Fruit fly (Drosophila melanogaster) whole organism, pupa: Measurements from ENCODE around the gene Cyt-c1L.

ENCODE experiments used
- CG10348 ChIP-seq: fragments of 200-800 bp; sonication (Bioruptor generic); IDR thresholded peaks from 2 replicates; pipeline ENCODE4 v1.3.6; 2022; ENCODE audit warnings: missing biosample characterization, missing genetic modification characterization
- CG12605 ChIP-seq: fragments of 200-800 bp; sonication (Bioruptor generic); IDR thresholded peaks from 2 replicates; pipeline ENCODE4 v1.3.6; 2022; ENCODE audit warnings: missing biosample characterization, missing genetic modification characterization
- CG13204 ChIP-seq: fragments of 200-800 bp; sonication (Bioruptor generic); optimal IDR thresholded peaks from 2 replicates; lab custom pipeline; 2018; ENCODE audit warnings: missing biosample characterization, mild to moderate bottlenecking, missing genetic modification characterization, moderate library complexity
- CG14655 ChIP-seq: fragments of 200-800 bp; sonication (Bioruptor generic); optimal IDR thresholded peaks from 3 replicates; lab custom pipeline; 2017; ENCODE audit warnings: mild to moderate bottlenecking, missing biosample characterization, missing genetic modification reagents, missing genetic modification characterization
- CG15710 ChIP-seq: fragments of 200-800 bp; sonication (Bioruptor generic); optimal IDR thresholded peaks from 2 replicates; lab custom pipeline; 2018; ENCODE audit warnings: missing biosample characterization, mild to moderate bottlenecking, missing genetic modification characterization, moderate library complexity
- CG17806 ChIP-seq: fragments of 200-800 bp; sonication (Bioruptor generic); optimal IDR thresholded peaks from 2 replicates; lab custom pipeline; 2018; ENCODE audit warnings: missing biosample characterization, mild to moderate bottlenecking, missing genetic modification characterization, moderate library complexity
- CG32121 ChIP-seq: fragments of 200-800 bp; sonication (Bioruptor generic); IDR thresholded peaks from 2 replicates; pipeline ENCODE4 v1.3.6; 2022; ENCODE audit warnings: missing biosample characterization, missing genetic modification characterization
- CG34367 ChIP-seq: fragments of 200-800 bp; sonication (Bioruptor generic); optimal IDR thresholded peaks from 2 replicates; lab custom pipeline; 2018; ENCODE audit warnings: missing biosample characterization, mild to moderate bottlenecking, missing genetic modification characterization
- CG4496 ChIP-seq: fragments of 200-800 bp; sonication (Bioruptor generic); IDR thresholded peaks from 3 replicates; pipeline ENCODE4 v1.3.6; 2022; ENCODE audit warnings: missing biosample characterization, missing genetic modification characterization
- CG8159 ChIP-seq: fragments of 200-800 bp; sonication (Bioruptor generic); optimal IDR thresholded peaks from 3 replicates; lab custom pipeline; 2018; ENCODE audit warnings: missing biosample characterization, mild to moderate bottlenecking, missing genetic modification characterization, moderate library complexity
- CG8301 ChIP-seq: fragments of 200-800 bp; sonication (Bioruptor generic); optimal IDR thresholded peaks from 2 replicates; lab custom pipeline; 2018; ENCODE audit warnings: missing biosample characterization, mild to moderate bottlenecking, missing genetic modification characterization
- CG9948 ChIP-seq: fragments of 200-800 bp; sonication (Bioruptor generic); optimal IDR thresholded peaks from 2 replicates; lab custom pipeline; 2018; ENCODE audit warnings: missing biosample characterization, mild to moderate bottlenecking, missing genetic modification characterization, moderate library complexity
- D1 ChIP-seq: fragments of 200-800 bp; sonication (Bioruptor generic); optimal IDR thresholded peaks from 2 replicates; lab custom pipeline; 2018; ENCODE audit warnings: missing biosample characterization, mild to moderate bottlenecking, missing genetic modification characterization, moderate library complexity
- EcR ChIP-seq: fragments of 200-800 bp; sonication (Bioruptor generic); optimal IDR thresholded peaks from 3 replicates; lab custom pipeline; 2019; ENCODE audit warnings: missing biosample characterization, missing genetic modification characterization, mild to moderate bottlenecking, moderate library complexity, missing genetic modification reagents
- Ets98B ChIP-seq: fragments of 200-800 bp; sonication (Bioruptor generic); IDR thresholded peaks from 2 replicates; pipeline ENCODE4 v1.3.6; 2022; ENCODE audit warnings: missing biosample characterization, missing genetic modification characterization
- Pif1A ChIP-seq: fragments of 200-800 bp; sonication (Bioruptor generic); optimal IDR thresholded peaks from 3 replicates; lab custom pipeline; 2016; ENCODE audit warnings: missing biosample characterization, missing genetic modification characterization
- Pif1B ChIP-seq: fragments of 200-800 bp; sonication (Bioruptor generic); optimal IDR thresholded peaks from 3 replicates; lab custom pipeline; 2016; ENCODE audit warnings: missing biosample characterization, missing genetic modification characterization
- Snoo ChIP-seq: fragments of 200-800 bp; sonication (Bioruptor generic); optimal IDR thresholded peaks from 3 replicates; lab custom pipeline; 2017; ENCODE audit warnings: missing biosample characterization, mild to moderate bottlenecking, missing genetic modification characterization, inconsistent platforms
- fd96Ca ChIP-seq: fragments of 200-800 bp; sonication (Bioruptor generic); IDR thresholded peaks from 3 replicates; pipeline ENCODE4 v1.3.6; 2022; ENCODE audit warnings: missing biosample characterization, missing genetic modification characterization
- gl ChIP-seq: fragments of 200-800 bp; sonication (Bioruptor generic); optimal IDR thresholded peaks from 2 replicates; lab custom pipeline; 2018; ENCODE audit warnings: missing biosample characterization, mild to moderate bottlenecking, missing genetic modification characterization
- rn ChIP-seq: fragments of 200-800 bp; sonication (Bioruptor generic); IDR thresholded peaks from 2 replicates; pipeline ENCODE4 v1.3.6; 2022; ENCODE audit warnings: missing biosample characterization, missing genetic modification characterization

Gene Cyt-c1L

dm6 chr3R:29214982-29215533 is 11.1 kb upstream of the Cyt-c1L start:
- TF ChIP-seq CG8301 (tag; lab: Kevin White, UChicago) (peak; percentile 32), CG9948 (tag; lab: Kevin White, UChicago) (peak; percentile 32), CG17806 (tag; lab: Kevin White, UChicago) (peak; percentile 22), EcR (GFP tag; lab: Kevin White, UChicago) (peak; percentile 34), fd96Ca (peak; percentile 57; the same call in 2 of the 3 replicates), Snoo (tag; lab: Kevin White, UChicago) (no peak), CG14655 (peak; percentile 47), Pif1A (peak; percentile 21), CG34367 (peak; percentile 47), CG10348 (no peak), CG4496 (GFP tag; lab: Robert Waterston, UW) (peak; percentile 79), CG13204 (GFP tag; lab: Kevin White, UChicago) (peak; percentile 70), Ets98B (peak; percentile 50), CG12605 (GFP tag; lab: Robert Waterston, UW) (peak; percentile 75), rn (GFP tag; lab: Robert Waterston, UW) (no peak), Pif1B (peak; percentile 68), CG32121 (GFP tag; lab: Robert Waterston, UW) (0 out of 2 replicates have a peak, but pooled peaks have one; percentile 12), D1 (tag; lab: Kevin White, UChicago) (no peak), CG15710 (peak; percentile 36), CG8159 (tag; lab: Kevin White, UChicago) (peak; percentile 52), gl (tag; lab: Kevin White, UChicago) (peak; percentile 80)

- peak; percentile 100 for TF ChIP-seq fd96Ca
- peak; percentile 100 for TF ChIP-seq CG15710
- TF ChIP-seq rn (GFP tag; lab: Robert Waterston, UW) = peak; percentile 99
- TF ChIP-seq CG13204 (GFP tag; lab: Kevin White, UChicago) = peak; percentile 99
- peak; percentile 100 for TF ChIP-seq CG8159 (tag; lab: Kevin White, UChicago)
- peak; percentile 100 for TF ChIP-seq CG17806 (tag; lab: Kevin White, UChicago)
- TF ChIP-seq gl (tag; lab: Kevin White, UChicago) = peak; percentile 99
- peak; percentile 100 for TF ChIP-seq Pif1A
- peak; percentile 99 for TF ChIP-seq CG9948 (tag; lab: Kevin White, UChicago)
- peak; percentile 100 for TF ChIP-seq Snoo (tag; lab: Kevin White, UChicago)
- TF ChIP-seq CG12605 (GFP tag; lab: Robert Waterston, UW) = peak; percentile 100
- peak; percentile 100 for TF ChIP-seq CG8301 (tag; lab: Kevin White, UChicago)
- peak; percentile 96 for TF ChIP-seq CG10348
- TF ChIP-seq Ets98B = peak; percentile 100
- peak; percentile 99 for TF ChIP-seq EcR (GFP tag; lab: Kevin White, UChicago)
- peak; percentile 100 for TF ChIP-seq Pif1B
- TF ChIP-seq CG14655 = peak; percentile 100
- TF ChIP-seq D1 (tag; lab: Kevin White, UChicago) = peak; percentile 99
- peak; percentile 100 for TF ChIP-seq CG32121 (GFP tag; lab: Robert Waterston, UW)
- TF ChIP-seq CG4496 (GFP tag; lab: Robert Waterston, UW) = peak; percentile 100
- peak; percentile 100 for TF ChIP-seq CG34367
Observed at dm6 chr3R:29214262-29214661, 10.3 kb upstream of the Cyt-c1L start.

dm6 chr3R:29213416-29213815 is 9.5 kb upstream of the Cyt-c1L start:
- TF ChIP-seq CG15710 (no peak), fd96Ca (no peak)

- no peak for TF ChIP-seq CG13204 (GFP tag; lab: Kevin White, UChicago)
- no peak for TF ChIP-seq Snoo (tag; lab: Kevin White, UChicago)
- TF ChIP-seq gl (tag; lab: Kevin White, UChicago) = no peak
- TF ChIP-seq Ets98B = no peak
- no peak for TF ChIP-seq CG32121 (GFP tag; lab: Robert Waterston, UW)
- TF ChIP-seq fd96Ca = no peak
- TF ChIP-seq EcR (GFP tag; lab: Kevin White, UChicago) = no peak
- TF ChIP-seq Pif1B = no peak
- TF ChIP-seq CG14655 = no peak
- no peak for TF ChIP-seq Pif1A
- no peak for TF ChIP-seq CG17806 (tag; lab: Kevin White, UChicago)
- TF ChIP-seq CG12605 (GFP tag; lab: Robert Waterston, UW) = no peak
- no peak for TF ChIP-seq CG10348
- no peak for TF ChIP-seq D1 (tag; lab: Kevin White, UChicago)
- no peak for TF ChIP-seq CG15710
- no peak for TF ChIP-seq CG8159 (tag; lab: Kevin White, UChicago)
- no peak for TF ChIP-seq CG8301 (tag; lab: Kevin White, UChicago)
- TF ChIP-seq rn (GFP tag; lab: Robert Waterston, UW) = no peak
Observed at dm6 chr3R:29212534-29212933, 8.6 kb upstream of the Cyt-c1L start.

dm6 chr3R:29211702-29212101 is 7.8 kb upstream of the Cyt-c1L start:
- TF ChIP-seq CG4496 (GFP tag; lab: Robert Waterston, UW) (peak; percentile 60; the same call in 2 of the 3 replicates), Pif1B (peak; percentile 19), CG17806 (tag; lab: Kevin White, UChicago) (peak; percentile 19), CG15710 (no peak), CG8159 (tag; lab: Kevin White, UChicago) (peak; percentile 19), CG14655 (peak; percentile 86), D1 (tag; lab: Kevin White, UChicago) (no peak), CG13204 (GFP tag; lab: Kevin White, UChicago) (no peak), CG32121 (GFP tag; lab: Robert Waterston, UW) (peak; percentile 43; the same call in 1 of the 2 replicates), CG10348 (no peak), gl (tag; lab: Kevin White, UChicago) (no peak), EcR (GFP tag; lab: Kevin White, UChicago) (no peak), CG12605 (GFP tag; lab: Robert Waterston, UW) (no peak), CG8301 (tag; lab: Kevin White, UChicago) (peak; percentile 79), fd96Ca (peak; percentile 44; the same call in 1 of the 3 replicates), Pif1A (no peak), rn (GFP tag; lab: Robert Waterston, UW) (no peak), Ets98B (peak; percentile 23; the same call in 1 of the 2 replicates), CG34367 (no peak), CG9948 (tag; lab: Kevin White, UChicago) (peak; percentile 50), Snoo (tag; lab: Kevin White, UChicago) (no peak)
